Fruit fly (Drosophila melanogaster): ENCODE results near the gene Adk1.

The Adk1 gene

DNA sequence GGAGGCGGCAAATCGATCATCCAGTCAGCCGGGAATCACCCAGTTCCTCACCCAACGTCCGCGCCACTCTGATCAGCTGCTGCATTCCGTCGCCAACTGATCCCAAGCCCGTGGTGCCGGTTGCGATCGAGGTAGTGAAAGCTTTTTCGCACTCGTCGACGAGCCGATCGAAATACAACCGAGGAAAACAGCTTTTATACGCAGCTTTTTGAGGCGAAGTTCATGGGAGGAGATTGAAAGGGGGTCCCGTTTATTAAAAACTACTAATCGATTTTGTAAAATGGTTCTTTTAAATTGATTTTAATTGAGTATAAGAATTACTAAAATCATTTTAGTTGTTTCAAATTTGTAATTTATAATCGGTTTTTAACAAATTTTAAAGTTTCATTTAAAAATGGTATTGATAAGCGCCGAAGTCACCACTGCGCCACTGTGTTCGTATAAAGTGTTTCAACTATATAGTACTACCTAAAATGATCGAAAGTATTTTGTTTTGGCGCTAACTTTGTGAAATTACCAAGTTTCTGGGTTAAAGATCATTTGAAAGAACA lies 23.7 kb downstream of the Adk1 start, which contains the start of gene CG4860 (continued):
- TF ChIP-seq fd3F (GFP tag; optimal IDR thresholded peaks at IDR 0.05) (peak; percentile 85), pfk (GFP tag; optimal IDR thresholded peaks at IDR 0.05) (no peak), CG3838 (GFP tag; optimal IDR thresholded peaks at IDR 0.05) (peak; percentile 60), Dip3 (GFP tag; optimal IDR thresholded peaks at IDR 0.05) (peak; percentile 82), CG3726 (GFP tag; IDR thresholded peaks at IDR 0.05) (0 out of 3 replicates have a peak, but pooled peaks have one; percentile 24), croc (GFP tag; conservative IDR thresholded peaks at IDR 0.05) (peak; percentile 23; the same call in 1 of the 3 replicates), lmd (GFP tag; IDR thresholded peaks at IDR 0.05) (peak; percentile 90), CG14014 (GFP tag; IDR thresholded peaks at IDR 0.05) (peak; percentile 91), Ada2b (GFP tag; IDR thresholded peaks at IDR 0.05) (peak; percentile 87), Lhr (GFP tag; optimal IDR thresholded peaks at IDR 0.05) (no peak), Side (GFP tag; optimal IDR thresholded peaks at IDR 0.05) (peak; percentile 86), CkIIα-i1 (GFP tag; IDR thresholded peaks at IDR 0.05) (no peak), rib (GFP tag; IDR thresholded peaks at IDR 0.05) (peak; percentile 78), CG1832 (GFP tag; optimal IDR thresholded peaks at IDR 0.05) (no peak), otp (GFP tag; IDR thresholded peaks at IDR 0.05) (peak; percentile 73), nerfin-1 (tag; optimal IDR thresholded peaks at IDR 0.05) (no peak), CG1529 (GFP tag; optimal IDR thresholded peaks at IDR 0.05) (peak; percentile 65), fu2 (GFP tag; optimal IDR thresholded peaks at IDR 0.05) (peak; percentile 86), fd64A (GFP tag; optimal IDR thresholded peaks at IDR 0.05) (no peak), CG43689 (GFP tag; IDR thresholded peaks at IDR 0.05) (peak; percentile 63), CG3995 (GFP tag; optimal IDR thresholded peaks at IDR 0.05) (peak; percentile 27), Nf-YA (GFP tag; IDR thresholded peaks at IDR 0.05) (peak; percentile 68)

DNA sequence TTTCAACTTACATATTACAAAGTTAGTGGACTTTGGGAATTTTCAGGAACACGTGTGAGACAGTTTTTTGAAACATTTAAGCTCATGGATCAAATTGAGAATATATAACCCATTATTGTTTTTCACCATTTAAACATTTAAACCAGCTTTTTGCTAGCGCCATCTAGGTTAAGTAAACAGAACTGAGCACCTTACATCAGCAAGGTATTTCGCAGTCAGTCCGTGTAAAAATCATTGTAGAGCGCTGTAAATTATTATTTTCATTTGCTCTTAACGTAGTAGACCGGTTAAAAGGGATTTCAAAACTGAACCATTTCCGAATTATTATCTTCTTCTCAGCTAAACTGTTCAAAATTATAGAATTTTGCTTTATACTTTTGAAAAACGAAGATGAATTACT lies 24.4 kb downstream of the Adk1 start, which contains the start of gene Rsbp15:
Gene Rsbp15 (plus strand): TSS at position 295 of the 400 bp plus-strand sequence.
- TF ChIP-seq kni (GFP tag; optimal IDR thresholded peaks at IDR 0.05) = no peak
- no peak for TF ChIP-seq HLHmδ (GFP tag; optimal IDR thresholded peaks at IDR 0.05)
- no peak for TF ChIP-seq dimm (GFP tag; IDR thresholded peaks at IDR 0.05)
- TF ChIP-seq E2f2 (GFP tag; IDR thresholded peaks at IDR 0.05) = peak; percentile 39; the same call in 1 of the 2 replicates
- TF ChIP-seq Blimp-1 (GFP tag; optimal IDR thresholded peaks at IDR 0.05) = no peak
- peak; percentile 43; the same call in 1 of the 2 replicates for TF ChIP-seq NFAT (GFP tag; IDR thresholded peaks at IDR 0.05)
- peak; percentile 35; the same call in 1 of the 2 replicates for TF ChIP-seq Ptx1 (GFP tag; IDR thresholded peaks at IDR 0.05)
- no peak for TF ChIP-seq CG3838 (GFP tag; optimal IDR thresholded peaks at IDR 0.05)
- TF ChIP-seq CG11504 (tag; optimal IDR thresholded peaks at IDR 0.05) = no peak
- TF ChIP-seq slbo (GFP tag; IDR thresholded peaks at IDR 0.05) = peak; percentile 62
- TF ChIP-seq ase (GFP tag; IDR thresholded peaks at IDR 0.05) = peak; percentile 41; the same call in 1 of the 3 replicates
- peak; percentile 33; the same call in 1 of the 2 replicates for TF ChIP-seq CG6272 (GFP tag; IDR thresholded peaks at IDR 0.05)
- peak; percentile 20 for TF ChIP-seq hkb (optimal IDR thresholded peaks at IDR 0.05)
- no peak for TF ChIP-seq hkb (GFP tag; IDR thresholded peaks at IDR 0.05)
- TF ChIP-seq Bgb (GFP tag; IDR thresholded peaks at IDR 0.05; ENCODE audit: partially characterized antibody) = peak; percentile 72
- no peak for TF ChIP-seq lilli (GFP tag; optimal IDR thresholded peaks at IDR 0.05)
- TF ChIP-seq CG13287 (GFP tag; IDR thresholded peaks at IDR 0.05; ENCODE audit: partially characterized antibody) = peak; percentile 7; the same call in 1 of the 2 replicates
- peak; percentile 43 for TF ChIP-seq Dp (GFP tag; optimal IDR thresholded peaks at IDR 0.05)
- TF ChIP-seq ci (GFP tag; IDR thresholded peaks at IDR 0.05) = 0 out of 3 replicates have a peak, but pooled peaks have one; percentile 11
- TF ChIP-seq odd (GFP tag; optimal IDR thresholded peaks at IDR 0.05) = no peak
- no peak for TF ChIP-seq ERR (GFP tag; optimal IDR thresholded peaks at IDR 0.05)
- TF ChIP-seq crol (GFP tag; IDR thresholded peaks at IDR 0.05) = no peak
- no peak for TF ChIP-seq CG6689 (GFP tag; IDR thresholded peaks at IDR 0.05)
- TF ChIP-seq CG12155 (GFP tag; optimal IDR thresholded peaks at IDR 0.05) = no peak
- TF ChIP-seq CG42726 (GFP tag; IDR thresholded peaks at IDR 0.05; ENCODE audit: partially characterized antibody) = 0 out of 2 replicates have a peak, but pooled peaks have one; percentile 48
- no peak for TF ChIP-seq cato (GFP tag; optimal IDR thresholded peaks at IDR 0.05; ENCODE audit: borderline replicate concordance)
- TF ChIP-seq Ets65A (GFP tag) = peak; percentile 86
- no peak for TF ChIP-seq dysf (GFP tag; IDR thresholded peaks at IDR 0.05)
- no peak for TF ChIP-seq CG12219 (GFP tag; optimal IDR thresholded peaks at IDR 0.05)
- peak; percentile 8; the same call in 1 of the 2 replicates for TF ChIP-seq CG11247 (GFP tag; IDR thresholded peaks at IDR 0.05)

Data from whole organism, embryonic.